Worm (Caenorhabditis elegans): Measurements from ENCODE around the gene Y50D7A.10.

The Y50D7A.10 gene

DNA sequence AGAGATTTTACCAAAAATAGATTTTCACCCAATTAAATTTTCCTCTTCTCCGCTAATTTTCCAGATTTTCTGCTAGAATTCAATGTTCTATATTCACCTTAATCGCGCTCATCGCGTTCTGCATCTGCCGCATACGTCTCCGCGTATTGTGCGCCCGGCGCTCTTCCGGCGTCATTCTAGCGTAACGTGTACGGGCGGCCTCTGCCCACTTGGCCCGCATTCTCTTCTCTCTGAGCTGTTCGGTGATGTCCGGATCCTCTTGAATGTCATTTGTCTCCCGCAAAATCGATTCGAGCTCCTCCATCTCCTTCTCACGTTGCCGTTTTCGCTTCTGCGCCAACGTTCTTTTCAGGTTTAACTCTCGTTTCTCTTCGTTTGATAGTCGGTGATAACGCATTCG, 31.7 kb downstream of the Y50D7A.10 start:
- TF ChIP-seq duxl-1 (tag; optimal IDR thresholded peaks at IDR 0.05; ENCODE audit: poor library complexity) = peak; percentile 29
- 0 out of 2 replicates have a peak, but pooled peaks have one; percentile 19 for TF ChIP-seq lin-38 (GFP tag; IDR thresholded peaks at IDR 0.05)
- TF ChIP-seq nhr-102 (tag; optimal IDR thresholded peaks at IDR 0.05) = peak; percentile 26
- TF ChIP-seq T26A8.4 (GFP tag; IDR thresholded peaks at IDR 0.05) = 0 out of 2 replicates have a peak, but pooled peaks have one; percentile 34
- no peak for TF ChIP-seq ces-1 (GFP tag; optimal IDR thresholded peaks at IDR 0.05)
- no peak for TF ChIP-seq nhr-25 (tag; optimal IDR thresholded peaks at IDR 0.05; ENCODE audit: borderline replicate concordance, insufficient read depth)
- TF ChIP-seq set-16 (GFP tag; IDR thresholded peaks at IDR 0.05) = peak; percentile 65
- TF ChIP-seq nhr-111 (GFP tag; optimal IDR thresholded peaks at IDR 0.05) = no peak
- TF ChIP-seq nhr-6 (tag; optimal IDR thresholded peaks at IDR 0.05) = no peak

DNA sequence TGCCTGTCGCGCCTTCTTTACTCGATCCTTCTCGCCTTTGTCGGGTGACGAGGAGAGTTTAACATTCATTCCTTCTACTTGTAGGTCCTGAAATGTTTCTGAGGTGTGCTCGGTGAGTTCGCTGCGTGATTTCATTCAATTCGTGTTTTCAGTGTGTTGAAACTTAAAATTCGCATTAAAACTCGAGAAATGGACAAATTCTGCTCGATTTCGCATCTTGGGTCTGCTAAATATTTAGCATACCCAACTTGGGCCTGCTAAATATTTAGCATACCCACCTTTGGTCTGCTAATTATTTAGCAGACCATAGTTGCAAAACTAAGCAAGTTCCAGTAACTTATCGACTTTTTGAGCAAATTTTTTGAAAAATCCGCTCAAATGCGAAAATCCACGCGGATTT, 32.1 kb downstream of the Y50D7A.10 start:
- TF ChIP-seq vab-7 (GFP tag; IDR thresholded peaks at IDR 0.05) (no peak), nhr-76 (tag; optimal IDR thresholded peaks at IDR 0.05) (no peak), dmd-9 (GFP tag; IDR thresholded peaks at IDR 0.05) (peak; percentile 68; the same call in 1 of the 2 replicates), dmd-8 (GFP tag; IDR thresholded peaks at IDR 0.05) (0 out of 2 replicates have a peak, but pooled peaks have one; percentile 49), aha-1 (tag) (peak; percentile 94), zfp-3 (GFP tag; conservative IDR thresholded peaks at IDR 0.05) (0 out of 2 replicates have a peak, but pooled peaks have one; percentile 43)

DNA sequence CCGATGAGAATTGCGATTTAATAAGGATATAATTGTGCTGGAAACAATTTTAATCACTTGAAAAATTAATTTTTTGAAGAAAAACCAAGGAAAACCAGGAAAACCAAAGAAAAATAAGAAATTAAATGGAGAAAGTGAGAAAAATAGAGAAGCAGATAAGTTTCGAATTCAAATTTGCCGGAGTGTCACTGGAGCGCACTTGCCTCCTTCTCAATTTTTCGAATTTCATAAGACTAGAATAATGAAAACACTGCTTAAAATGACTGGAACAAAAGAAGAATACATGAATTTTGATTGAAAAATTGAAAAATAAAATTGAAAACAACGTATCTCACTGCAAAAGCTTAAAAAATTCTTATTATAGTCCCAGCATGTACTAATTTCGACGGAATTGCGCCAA, 33.2 kb downstream of the Y50D7A.10 start:
- peak; percentile 3 for TF ChIP-seq dve-1 (tag; optimal IDR thresholded peaks at IDR 0.05; ENCODE audit: insufficient read depth)
- TF ChIP-seq daf-16 (GFP tag; optimal IDR thresholded peaks at IDR 0.05) = no peak
- peak; percentile 23 for TF ChIP-seq daf-16 (tag; optimal IDR thresholded peaks at IDR 0.05)
- TF ChIP-seq hlh-11 (tag; optimal IDR thresholded peaks at IDR 0.05) = no peak
- TF ChIP-seq gei-8 (GFP tag; optimal IDR thresholded peaks at IDR 0.05) = no peak
- no peak for TF ChIP-seq php-3 (GFP tag; IDR thresholded peaks at IDR 0.05)
- TF ChIP-seq T20F7.1 (GFP tag; optimal IDR thresholded peaks at IDR 0.05) = peak; percentile 9
- no peak for TF ChIP-seq ZK337.2 (GFP tag; IDR thresholded peaks at IDR 0.05)
- TF ChIP-seq hlh-30 (tag; optimal IDR thresholded peaks at IDR 0.05; ENCODE audit: insufficient read depth) = no peak
- no peak for TF ChIP-seq nhr-102 (tag; optimal IDR thresholded peaks at IDR 0.05)
- TF ChIP-seq unc-62 (GFP tag; optimal IDR thresholded peaks at IDR 0.05 in 1 of 2) = peak in 1 of 2 experiments; percentile 78
- no peak for TF ChIP-seq unc-62 (tag; optimal IDR thresholded peaks at IDR 0.05)
- no peak for TF ChIP-seq Y48G9A.11 (GFP tag; IDR thresholded peaks at IDR 0.05)
- no peak for TF ChIP-seq F26F4.8 (GFP tag; conservative IDR thresholded peaks at IDR 0.05)
- no peak for TF ChIP-seq madf-9 (GFP tag; conservative IDR thresholded peaks at IDR 0.05)
- no peak for TF ChIP-seq unc-130 (GFP tag; optimal IDR thresholded peaks at IDR 0.05)
- peak in 1 of 2 experiments; percentile 41 for TF ChIP-seq lsy-2 (tag; optimal IDR thresholded peaks at IDR 0.05)
- no peak for TF ChIP-seq vab-7 (GFP tag; IDR thresholded peaks at IDR 0.05)
- TF ChIP-seq fkh-10 (GFP tag; optimal IDR thresholded peaks at IDR 0.05) = no peak
- no peak for TF ChIP-seq lir-3 (tag; optimal IDR thresholded peaks at IDR 0.05)
- TF ChIP-seq ZK546.5 (tag; optimal IDR thresholded peaks at IDR 0.05) = no peak
- TF ChIP-seq mxl-3 (GFP tag; optimal IDR thresholded peaks at IDR 0.05) = no peak
- TF ChIP-seq saeg-2 (GFP tag; IDR thresholded peaks at IDR 0.05) = no peak
- TF ChIP-seq pha-4 (GFP tag; IDR thresholded peaks at IDR 0.05) = 0 out of 2 replicates have a peak, but pooled peaks have one; percentile 11
- TF ChIP-seq pha-4 (tag; optimal IDR thresholded peaks at IDR 0.05) = no peak
- no peak for TF ChIP-seq snpc-1.2 (GFP tag; IDR thresholded peaks at IDR 0.05)
- TF ChIP-seq nhr-41 (GFP tag; IDR thresholded peaks at IDR 0.05) = no peak
- TF ChIP-seq ceh-82 (tag; optimal IDR thresholded peaks at IDR 0.05) = no peak
- TF ChIP-seq pqm-1 (tag; optimal IDR thresholded peaks at IDR 0.05) = no peak
- no peak for TF ChIP-seq hif-1 (tag; optimal IDR thresholded peaks at IDR 0.05)
- TF ChIP-seq lin-38 (GFP tag; IDR thresholded peaks at IDR 0.05) = peak; percentile 48; the same call in 1 of the 2 replicates
- no peak for TF ChIP-seq mdt-29 (GFP tag; IDR thresholded peaks at IDR 0.05)
- no peak for TF ChIP-seq zag-1 (tag; optimal IDR thresholded peaks at IDR 0.05)
- TF ChIP-seq D1046.2 (GFP tag; IDR thresholded peaks at IDR 0.05) = no peak
- no peak for TF ChIP-seq ceh-44 (GFP tag; IDR thresholded peaks at IDR 0.05)
- no peak for TF ChIP-seq spr-1 (tag; optimal IDR thresholded peaks at IDR 0.05)

Measured in whole organism, L4 larva.